Worm (Caenorhabditis elegans): Measurements from ENCODE around the gene ttr-42.

Gene ttr-42

DNA sequence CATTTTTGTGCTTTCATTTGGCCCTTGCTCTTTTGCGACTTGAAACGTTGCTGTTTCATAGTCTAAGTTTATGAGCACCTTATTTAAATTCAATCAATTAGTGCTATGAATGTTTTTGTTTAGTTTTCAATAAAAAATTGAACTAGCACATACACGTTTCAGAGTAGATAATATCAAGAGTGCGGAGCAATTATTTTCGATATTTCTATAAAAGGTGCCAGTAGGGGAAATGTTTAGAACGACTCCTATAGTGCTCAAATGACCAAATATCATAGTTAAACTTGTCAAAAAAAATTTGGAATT is 18.2 kb downstream of the ttr-42 start:
- TF ChIP-seq nhr-6 (tag; optimal IDR thresholded peaks at IDR 0.05) (no peak), zag-1 (tag; optimal IDR thresholded peaks at IDR 0.05) (no peak), R02D3.7 (tag; optimal IDR thresholded peaks at IDR 0.05) (no peak), nhr-237 (tag; optimal IDR thresholded peaks at IDR 0.05) (no peak), gmeb-1 (tag; optimal IDR thresholded peaks at IDR 0.05) (no peak), ZK546.5 (tag; optimal IDR thresholded peaks at IDR 0.05) (no peak), ama-1 (optimal IDR thresholded peaks at IDR 0.05) (no peak), nhr-129 (tag; optimal IDR thresholded peaks at IDR 0.05) (no peak), mab-5 (tag; optimal IDR thresholded peaks at IDR 0.05) (no peak), lin-13 (GFP tag; optimal IDR thresholded peaks at IDR 0.05) (no peak), aly-2 (tag; optimal IDR thresholded peaks at IDR 0.05) (no peak), nhr-12 (tag; optimal IDR thresholded peaks at IDR 0.05) (no peak), dmd-4 (tag; optimal IDR thresholded peaks at IDR 0.05) (no peak), C34F6.9 (tag; optimal IDR thresholded peaks at IDR 0.05) (no peak)

DNA sequence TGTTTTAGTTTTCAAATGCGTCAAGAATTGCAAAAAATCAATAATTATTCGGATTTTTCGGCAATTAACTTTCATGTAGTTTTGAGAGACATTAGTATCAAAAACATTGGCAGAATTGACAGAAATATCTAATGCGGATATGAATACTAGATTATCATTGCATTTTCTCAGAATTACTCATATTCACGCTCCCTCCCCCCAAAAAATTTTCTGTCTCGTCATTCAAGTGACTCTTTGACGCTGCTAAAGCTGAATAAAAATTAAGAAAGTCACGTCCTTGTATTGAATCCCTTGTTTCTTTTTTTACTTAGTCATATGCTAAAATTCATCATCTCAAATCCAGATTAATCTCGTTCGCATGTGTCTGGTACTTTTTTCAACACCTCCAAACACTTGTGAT is 19.1 kb downstream of the ttr-42 start:
- peak; percentile 8 for TF ChIP-seq crh-2 (tag; optimal IDR thresholded peaks at IDR 0.05)
- TF ChIP-seq dmd-4 (tag; optimal IDR thresholded peaks at IDR 0.05): no peak
- TF ChIP-seq sma-9 (GFP tag; optimal IDR thresholded peaks at IDR 0.05): peak; percentile 36
- no peak for TF ChIP-seq sma-9 (tag; optimal IDR thresholded peaks at IDR 0.05)
- TF ChIP-seq nhr-21 (tag; optimal IDR thresholded peaks at IDR 0.05): peak; percentile 59
- peak in 1 of 2 experiments; percentile 52 for TF ChIP-seq lsy-2 (tag; optimal IDR thresholded peaks at IDR 0.05)
- TF ChIP-seq nhr-6 (tag; optimal IDR thresholded peaks at IDR 0.05): peak; percentile 57
- no peak for TF ChIP-seq fos-1 (tag; optimal IDR thresholded peaks at IDR 0.05)

DNA sequence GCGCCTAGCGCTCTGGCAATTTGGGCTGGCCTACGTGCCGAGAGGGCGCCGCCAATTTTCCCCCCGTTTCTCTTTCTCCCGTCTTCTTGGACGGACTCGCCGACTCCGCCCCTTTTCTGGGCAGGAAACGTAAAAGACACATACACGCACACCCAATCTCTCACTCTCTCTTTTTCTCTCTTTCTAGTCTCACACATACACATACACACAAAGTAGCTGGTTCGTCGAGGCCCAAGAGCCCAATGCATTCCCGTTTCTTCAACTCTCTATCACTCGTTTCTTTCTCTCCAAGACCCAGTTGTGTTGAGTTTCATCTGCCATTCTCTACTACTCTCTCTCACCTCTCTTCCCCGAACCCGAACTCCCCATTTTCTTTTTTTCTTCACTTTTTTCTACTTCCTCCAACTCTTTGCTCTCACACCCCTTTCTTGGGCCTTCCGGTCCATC is 21.3 kb downstream of the ttr-42 start:
- TF ChIP-seq lsy-2 (tag; optimal IDR thresholded peaks at IDR 0.05) (peak; percentile 52 to 76), nhr-10 (tag; optimal IDR thresholded peaks at IDR 0.05) (no peak), unc-62 (GFP tag; optimal IDR thresholded peaks at IDR 0.05) (no peak), nhr-237 (tag; optimal IDR thresholded peaks at IDR 0.05) (no peak), fos-1 (tag; optimal IDR thresholded peaks at IDR 0.05) (peak; percentile 28), gmeb-1 (tag; optimal IDR thresholded peaks at IDR 0.05) (no peak), crh-2 (tag; optimal IDR thresholded peaks at IDR 0.05) (peak; percentile 66), egl-27 (tag; optimal IDR thresholded peaks at IDR 0.05) (no peak), mab-5 (tag; optimal IDR thresholded peaks at IDR 0.05) (peak; percentile 26), zag-1 (tag; optimal IDR thresholded peaks at IDR 0.05) (peak; percentile 86), lin-39 (tag; optimal IDR thresholded peaks at IDR 0.05) (no peak), unc-55 (GFP tag; optimal IDR thresholded peaks at IDR 0.05) (peak; percentile 84), F13H6.1 (tag; optimal IDR thresholded peaks at IDR 0.05) (peak; percentile 90), nhr-6 (tag; optimal IDR thresholded peaks at IDR 0.05) (peak; percentile 76), Y55F3AM.14 (GFP tag; optimal IDR thresholded peaks at IDR 0.05) (peak; percentile 49), elt-1 (tag; optimal IDR thresholded peaks at IDR 0.05) (no peak), nhr-129 (tag; optimal IDR thresholded peaks at IDR 0.05) (peak; percentile 81), C34F6.9 (tag; optimal IDR thresholded peaks at IDR 0.05) (peak; percentile 78), sma-3 (GFP tag; optimal IDR thresholded peaks at IDR 0.05) (peak; percentile 5), sem-4 (tag; optimal IDR thresholded peaks at IDR 0.05) (peak; percentile 5), ztf-4 (tag; optimal IDR thresholded peaks at IDR 0.05) (peak; percentile 75), nhr-11 (tag; optimal IDR thresholded peaks at IDR 0.05) (no peak), ama-1 (optimal IDR thresholded peaks at IDR 0.05) (no peak), sma-9 (GFP tag; optimal IDR thresholded peaks at IDR 0.05) (peak; percentile 78), sma-9 (tag; optimal IDR thresholded peaks at IDR 0.05) (no peak), lin-11 (tag; optimal IDR thresholded peaks at IDR 0.05) (peak; percentile 1), snpc-4 (tag; optimal IDR thresholded peaks at IDR 0.05) (peak; percentile 37), lin-13 (GFP tag; optimal IDR thresholded peaks at IDR 0.05) (peak; percentile 41), elt-3 (tag; optimal IDR thresholded peaks at IDR 0.05) (no peak), mdl-1 (tag; optimal IDR thresholded peaks at IDR 0.05) (peak in 1 of 2 experiments; percentile 56)

DNA sequence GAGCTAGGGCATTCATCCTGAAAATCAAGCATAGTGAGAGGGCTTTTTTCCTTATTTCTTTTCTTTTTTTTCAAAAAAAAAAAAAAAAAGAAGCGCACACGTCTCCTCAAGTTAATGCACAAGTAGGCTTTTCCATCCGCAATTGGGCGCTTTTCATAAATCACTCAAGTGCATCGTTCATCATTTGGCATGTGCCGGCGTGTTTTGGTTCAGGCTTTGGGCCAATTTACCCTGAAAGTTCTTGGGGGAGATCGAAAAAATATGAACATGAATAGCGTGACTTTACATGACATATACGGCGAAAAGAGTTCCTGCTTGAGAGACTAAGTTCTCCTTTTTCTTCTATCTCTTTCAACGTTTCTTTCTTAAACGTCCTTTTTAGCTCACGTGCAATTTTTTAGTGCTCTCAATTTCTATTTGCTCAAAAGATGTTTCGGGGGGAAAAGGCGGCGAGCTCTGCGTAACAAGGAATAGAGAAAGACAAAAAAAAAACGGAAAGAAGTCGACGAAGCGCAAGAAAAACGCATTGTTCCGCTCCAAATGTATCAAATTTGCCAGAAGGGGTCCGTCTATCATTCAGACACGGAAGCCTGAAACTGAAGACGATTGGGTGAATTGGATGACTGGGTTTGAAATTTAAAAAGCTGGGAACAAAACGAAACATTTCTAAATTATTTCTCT is 23.6 kb downstream of the ttr-42 start:
- TF ChIP-seq F13H6.1 (tag; optimal IDR thresholded peaks at IDR 0.05): peak; percentile 4
- no peak for TF ChIP-seq mbf-1 (tag; optimal IDR thresholded peaks at IDR 0.05)
- peak; percentile 58 for TF ChIP-seq mab-5 (tag; optimal IDR thresholded peaks at IDR 0.05)
- TF ChIP-seq C34F6.9 (tag; optimal IDR thresholded peaks at IDR 0.05): peak; percentile 1
- TF ChIP-seq gmeb-1 (tag; optimal IDR thresholded peaks at IDR 0.05): no peak

Data from whole organism, L2 larva.